Fruit fly (Drosophila melanogaster): ENCODE results near the gene CG14330.

The CG14330 gene

dm6 chr3R:17430481-17430880 lies 26.1 kb downstream of the CG14330 start:
- TF ChIP-seq CG4496 (GFP tag; IDR thresholded peaks at IDR 0.05) (peak; percentile 74; the same call in 2 of the 3 replicates), CG13204 (GFP tag; optimal IDR thresholded peaks at IDR 0.05) (no peak), CG17806 (tag; optimal IDR thresholded peaks at IDR 0.05) (no peak), Pif1A (GFP tag; optimal IDR thresholded peaks at IDR 0.05) (no peak), CG9948 (tag; optimal IDR thresholded peaks at IDR 0.05) (no peak), gl (tag; optimal IDR thresholded peaks at IDR 0.05) (no peak), CG8301 (tag; optimal IDR thresholded peaks at IDR 0.05) (peak; percentile 58), rn (GFP tag; IDR thresholded peaks at IDR 0.05) (no peak), EcR (GFP tag; optimal IDR thresholded peaks at IDR 0.05) (no peak), CG15710 (tag; optimal IDR thresholded peaks at IDR 0.05) (no peak), CG34367 (tag; optimal IDR thresholded peaks at IDR 0.05) (no peak), Ets98B (GFP tag; IDR thresholded peaks at IDR 0.05) (peak; percentile 64), CG14655 (GFP tag; optimal IDR thresholded peaks at IDR 0.05) (peak; percentile 41), CG8159 (tag; optimal IDR thresholded peaks at IDR 0.05) (no peak), CG32121 (GFP tag; IDR thresholded peaks at IDR 0.05) (peak; percentile 60)

- TF ChIP-seq CG8301 (tag; optimal IDR thresholded peaks at IDR 0.05): no peak
- no peak for TF ChIP-seq CG15710 (tag; optimal IDR thresholded peaks at IDR 0.05)
- no peak for TF ChIP-seq Snoo (tag; optimal IDR thresholded peaks at IDR 0.05)
- no peak for TF ChIP-seq CG17806 (tag; optimal IDR thresholded peaks at IDR 0.05)
- TF ChIP-seq CG13204 (GFP tag; optimal IDR thresholded peaks at IDR 0.05): no peak
These were observed 30.3 kb downstream of the CG14330 start for dm6 chr3R:17426265-17426664.

dm6 chr3R:17425417-17425915 lies 31.1 kb downstream of the CG14330 start, which contains the start of gene cysu:
Gene cysu, plus strand, starts transcription at chr3R:17425768.
- TF ChIP-seq CG34367 (tag; optimal IDR thresholded peaks at IDR 0.05): no peak
- TF ChIP-seq CG17806 (tag; optimal IDR thresholded peaks at IDR 0.05): no peak
- no peak for TF ChIP-seq Pif1A (GFP tag; optimal IDR thresholded peaks at IDR 0.05)
- no peak for TF ChIP-seq CG4496 (GFP tag; IDR thresholded peaks at IDR 0.05)
- no peak for TF ChIP-seq Pif1B (GFP tag; optimal IDR thresholded peaks at IDR 0.05)
- TF ChIP-seq CG32121 (GFP tag; IDR thresholded peaks at IDR 0.05): no peak
- TF ChIP-seq CG9948 (tag; optimal IDR thresholded peaks at IDR 0.05): no peak
- TF ChIP-seq gl (tag; optimal IDR thresholded peaks at IDR 0.05): no peak
- no peak for TF ChIP-seq CG15710 (tag; optimal IDR thresholded peaks at IDR 0.05)
- TF ChIP-seq CG14655 (GFP tag; optimal IDR thresholded peaks at IDR 0.05): no peak

dm6 chr3R:17422102-17422501 lies 34.5 kb downstream of the CG14330 start, which contains the start of gene CG14332:
Gene CG14332, minus strand, starts transcription at chr3R:17422202.
- no peak for TF ChIP-seq CG9948 (tag; optimal IDR thresholded peaks at IDR 0.05)
- no peak for TF ChIP-seq CG17806 (tag; optimal IDR thresholded peaks at IDR 0.05)
- no peak for TF ChIP-seq CG34367 (tag; optimal IDR thresholded peaks at IDR 0.05)
- TF ChIP-seq D1 (tag; optimal IDR thresholded peaks at IDR 0.05): no peak
- no peak for TF ChIP-seq gl (tag; optimal IDR thresholded peaks at IDR 0.05)
- TF ChIP-seq fd96Ca (GFP tag; IDR thresholded peaks at IDR 0.05): no peak
- TF ChIP-seq CG14655 (GFP tag; optimal IDR thresholded peaks at IDR 0.05): no peak

- TF ChIP-seq CG4496 (GFP tag; IDR thresholded peaks at IDR 0.05): no peak
- no peak for TF ChIP-seq CG34367 (tag; optimal IDR thresholded peaks at IDR 0.05)
- no peak for TF ChIP-seq Pif1A (GFP tag; optimal IDR thresholded peaks at IDR 0.05)
- no peak for TF ChIP-seq Ets98B (GFP tag; IDR thresholded peaks at IDR 0.05)
- TF ChIP-seq Snoo (tag; optimal IDR thresholded peaks at IDR 0.05): no peak
- TF ChIP-seq CG8301 (tag; optimal IDR thresholded peaks at IDR 0.05): no peak
- TF ChIP-seq CG15710 (tag; optimal IDR thresholded peaks at IDR 0.05): no peak
- no peak for TF ChIP-seq EcR (GFP tag; optimal IDR thresholded peaks at IDR 0.05)
- TF ChIP-seq Pif1B (GFP tag; optimal IDR thresholded peaks at IDR 0.05): no peak
- TF ChIP-seq CG17806 (tag; optimal IDR thresholded peaks at IDR 0.05): no peak
- no peak for TF ChIP-seq CG32121 (GFP tag; IDR thresholded peaks at IDR 0.05)
- TF ChIP-seq CG10348 (GFP tag; IDR thresholded peaks at IDR 0.05): no peak
- no peak for TF ChIP-seq D1 (tag; optimal IDR thresholded peaks at IDR 0.05)
- TF ChIP-seq CG12605 (GFP tag; IDR thresholded peaks at IDR 0.05): no peak
- no peak for TF ChIP-seq gl (tag; optimal IDR thresholded peaks at IDR 0.05)
- no peak for TF ChIP-seq CG14655 (GFP tag; optimal IDR thresholded peaks at IDR 0.05)
- TF ChIP-seq fd96Ca (GFP tag; IDR thresholded peaks at IDR 0.05): no peak
- no peak for TF ChIP-seq CG13204 (GFP tag; optimal IDR thresholded peaks at IDR 0.05)
These were observed 36.2 kb downstream of the CG14330 start, which contains the start of gene CG42835 for dm6 chr3R:17420338-17420737. Gene CG42835, plus strand, starts transcription at chr3R:17420638.

- no peak for TF ChIP-seq EcR (GFP tag; optimal IDR thresholded peaks at IDR 0.05)
- TF ChIP-seq CG32121 (GFP tag; IDR thresholded peaks at IDR 0.05): no peak
- TF ChIP-seq CG15710 (tag; optimal IDR thresholded peaks at IDR 0.05): no peak
- TF ChIP-seq CG4496 (GFP tag; IDR thresholded peaks at IDR 0.05): no peak
- no peak for TF ChIP-seq CG34367 (tag; optimal IDR thresholded peaks at IDR 0.05)
- no peak for TF ChIP-seq fd96Ca (GFP tag; IDR thresholded peaks at IDR 0.05)
- TF ChIP-seq Ets98B (GFP tag; IDR thresholded peaks at IDR 0.05): no peak
- TF ChIP-seq rn (GFP tag; IDR thresholded peaks at IDR 0.05): no peak
- TF ChIP-seq Pif1A (GFP tag; optimal IDR thresholded peaks at IDR 0.05): no peak
- no peak for TF ChIP-seq gl (tag; optimal IDR thresholded peaks at IDR 0.05)
- TF ChIP-seq CG10348 (GFP tag; IDR thresholded peaks at IDR 0.05): no peak
- no peak for TF ChIP-seq D1 (tag; optimal IDR thresholded peaks at IDR 0.05)
- TF ChIP-seq CG17806 (tag; optimal IDR thresholded peaks at IDR 0.05): no peak
- no peak for TF ChIP-seq CG13204 (GFP tag; optimal IDR thresholded peaks at IDR 0.05)
- no peak for TF ChIP-seq Snoo (tag; optimal IDR thresholded peaks at IDR 0.05)
- TF ChIP-seq CG8301 (tag; optimal IDR thresholded peaks at IDR 0.05): no peak
- no peak for TF ChIP-seq CG14655 (GFP tag; optimal IDR thresholded peaks at IDR 0.05)
- TF ChIP-seq Pif1B (GFP tag; optimal IDR thresholded peaks at IDR 0.05): no peak
- no peak for TF ChIP-seq CG12605 (GFP tag; IDR thresholded peaks at IDR 0.05)
These were observed 38.1 kb downstream of the CG14330 start, which contains the start of gene CG42834 for dm6 chr3R:17418459-17418858. Gene CG42834, plus strand, starts transcription at chr3R:17418759.
